Worm (Caenorhabditis elegans) whole organism, L1 larva: Measurements from ENCODE around the gene B0393.9.
A peak's percentile ranks its signal among the peaks of the same experiment; 100 is the strongest.

Experiments used
- C04F5.9 ChIP-seq: sonication (generic microtip); optimal IDR thresholded peaks from 2 replicates; lab custom pipeline; 2016; ENCODE audit warnings: missing genetic modification characterization, missing compliant biosample characterization
- F16B12.6 ChIP-seq: fragments of 150-350 bp; optimal IDR thresholded peaks from 2 replicates; lab custom pipeline; 2014; ENCODE audit warnings: missing biosample characterization, missing genetic modification characterization
- aha-1 ChIP-seq: fragments of 150-350 bp; optimal IDR thresholded peaks from 2 replicates; lab custom pipeline; 2014; ENCODE audit warnings: missing biosample characterization, missing genetic modification characterization
- alr-1 ChIP-seq: fragments of 200-800 bp; sonication (Bioruptor generic); optimal IDR thresholded peaks from 2 replicates; lab custom pipeline; 2018; ENCODE audit warnings: borderline replicate concordance, mild to moderate bottlenecking, missing genetic modification characterization, missing compliant biosample characterization
- blmp-1 ChIP-seq: fragments of 150-350 bp; optimal IDR thresholded peaks from 2 replicates; lab custom pipeline; 2014; ENCODE audit warnings: missing biosample characterization, missing genetic modification characterization
- ceh-63 ChIP-seq: fragments of 200-800 bp; sonication (Bioruptor generic); optimal IDR thresholded peaks from 2 replicates; lab custom pipeline; 2018; ENCODE audit warnings: mild to moderate bottlenecking, missing genetic modification characterization, missing compliant biosample characterization
- ceh-82 ChIP-seq, 3 experiments: fragments of 150-350 bp in 1 of 3; sonication (generic microtip) in 2 of 3; optimal IDR thresholded peaks; 2 replicates each; lab custom pipeline; 2014 to 2017; ENCODE audit warnings: missing biosample characterization in 3 of 3, missing genetic modification characterization in 3 of 3
- ceh-90 ChIP-seq: sonication (generic microtip); optimal IDR thresholded peaks from 2 replicates; lab custom pipeline; 2016; ENCODE audit warnings: missing genetic modification characterization, missing compliant biosample characterization
- ces-1 ChIP-seq: fragments of 150-350 bp; optimal IDR thresholded peaks from 2 replicates; lab custom pipeline; 2014; ENCODE audit warnings: missing biosample characterization, missing genetic modification reagents, missing genetic modification characterization
- dpl-1 ChIP-seq, 3 experiments: fragments of 150-350 bp in 2 of 3; sonication (generic microtip) in 1 of 3; optimal IDR thresholded peaks; 2 replicates each; lab custom pipeline; 2014 to 2017; ENCODE audit warnings: missing biosample characterization in 3 of 3, missing genetic modification characterization in 3 of 3, missing genetic modification reagents in 3 of 3
- dsc-1 ChIP-seq: sonication (generic microtip); optimal IDR thresholded peaks from 2 replicates; lab custom pipeline; 2016; ENCODE audit warnings: mild to moderate bottlenecking, missing genetic modification characterization, missing compliant biosample characterization
- efl-3 ChIP-seq: fragments of 200-800 bp; sonication (Bioruptor generic); optimal IDR thresholded peaks from 2 replicates; lab custom pipeline; 2018; ENCODE audit warnings: mild to moderate bottlenecking, missing genetic modification characterization, missing compliant biosample characterization
- elt-2 ChIP-seq: sonication (generic microtip); optimal IDR thresholded peaks from 2 replicates; lab custom pipeline; 2016; ENCODE audit warnings: missing genetic modification characterization, mild to moderate bottlenecking, inconsistent platforms, missing compliant biosample characterization, missing genetic modification reagents
- fkh-10 ChIP-seq: sonication (generic microtip); optimal IDR thresholded peaks from 2 replicates; lab custom pipeline; 2017; ENCODE audit warnings: missing biosample characterization, missing genetic modification reagents, missing genetic modification characterization
- hlh-17 ChIP-seq: fragments of 200-800 bp; sonication (Bioruptor generic); optimal IDR thresholded peaks from 2 replicates; lab custom pipeline; 2018; ENCODE audit warnings: missing genetic modification characterization, mild to moderate bottlenecking, missing compliant biosample characterization, moderate library complexity, borderline replicate concordance
- hlh-4 ChIP-seq: sonication (generic microtip); optimal IDR thresholded peaks from 2 replicates; lab custom pipeline; 2016; ENCODE audit warnings: mild to moderate bottlenecking, missing genetic modification characterization, missing compliant biosample characterization
- hpl-2 ChIP-seq: fragments of 150-350 bp; optimal IDR thresholded peaks from 2 replicates; lab custom pipeline; 2014; ENCODE audit warnings: missing biosample characterization, missing genetic modification reagents, missing genetic modification characterization
- irx-1 ChIP-seq: sonication (generic microtip); optimal IDR thresholded peaks from 2 replicates; lab custom pipeline; 2016; ENCODE audit warnings: missing genetic modification characterization, missing compliant biosample characterization
- isw-1 ChIP-seq: fragments of 200-800 bp; sonication (Bioruptor generic); IDR thresholded peaks from 2 replicates; pipeline ENCODE4 v1.3.6; 2022; ENCODE audit warnings: missing genetic modification characterization, missing compliant biosample characterization
- lin-13 ChIP-seq: fragments of 150-350 bp; optimal IDR thresholded peaks from 2 replicates; lab custom pipeline; 2014; ENCODE audit warnings: missing biosample characterization, missing genetic modification reagents, missing genetic modification characterization
- lin-14 ChIP-seq: fragments of 200-800 bp; sonication (Bioruptor generic); optimal IDR thresholded peaks from 2 replicates; lab custom pipeline; 2018; ENCODE audit warnings: mild to moderate bottlenecking, missing genetic modification characterization, moderate library complexity, missing compliant biosample characterization
- lin-15B ChIP-seq: fragments of 150-350 bp; sonication (generic microtip); optimal IDR thresholded peaks from 3 replicates; lab custom pipeline; 2014; ENCODE audit warnings: missing biosample characterization, missing genetic modification characterization
- lin-35 ChIP-seq, 2 experiments: fragments of 150-350 bp; optimal IDR thresholded peaks; 2 replicates each; lab custom pipeline; 2014; ENCODE audit warnings: missing biosample characterization in 2 of 2, missing genetic modification characterization in 2 of 2, missing genetic modification reagents in 2 of 2
- lsy-2 ChIP-seq, 2 experiments: fragments of 150-350 bp; optimal IDR thresholded peaks; 2 replicates each; lab custom pipeline; 2014; ENCODE audit warnings: missing biosample characterization in 2 of 2, missing genetic modification characterization in 2 of 2
- mab-9 ChIP-seq: fragments of 200-800 bp; sonication (Bioruptor generic); IDR thresholded peaks from 2 replicates; pipeline ENCODE4 v1.3.6; 2022; ENCODE audit warnings: missing genetic modification reagents, missing genetic modification characterization, missing compliant biosample characterization
- nhr-12 ChIP-seq: sonication (generic microtip); optimal IDR thresholded peaks from 2 replicates; lab custom pipeline; 2017; ENCODE audit warnings: missing biosample characterization, missing genetic modification characterization
- nhr-19 ChIP-seq: fragments of 200-800 bp; sonication (Bioruptor generic); conservative IDR thresholded peaks from 2 replicates; pipeline ENCODE4 v1.3.6; 2022; ENCODE audit warnings: missing genetic modification characterization, missing compliant biosample characterization
- nhr-76 ChIP-seq: sonication (generic microtip); optimal IDR thresholded peaks from 2 replicates; lab custom pipeline; 2017; ENCODE audit warnings: missing biosample characterization, missing genetic modification characterization
- nhr-77 ChIP-seq: fragments of 150-350 bp; optimal IDR thresholded peaks from 2 replicates; lab custom pipeline; 2014; ENCODE audit warnings: missing biosample characterization, missing genetic modification characterization
- nhr-84 ChIP-seq: sonication (generic microtip); optimal IDR thresholded peaks from 2 replicates; lab custom pipeline; 2017; ENCODE audit warnings: missing biosample characterization, missing genetic modification characterization
- pag-3 ChIP-seq: sonication (generic microtip); optimal IDR thresholded peaks from 2 replicates; lab custom pipeline; 2017; ENCODE audit warnings: missing genetic modification characterization, mild to moderate bottlenecking, missing compliant biosample characterization, antibody characterized with exemption, borderline replicate concordance; ENCODE audit not compliant: insufficient read depth
- pax-3 ChIP-seq: fragments of 200-800 bp; sonication (Bioruptor generic); optimal IDR thresholded peaks from 2 replicates; lab custom pipeline; 2018; ENCODE audit warnings: mild to moderate bottlenecking, missing genetic modification characterization, moderate library complexity, missing compliant biosample characterization
- rnt-1 ChIP-seq: sonication (generic microtip); optimal IDR thresholded peaks from 2 replicates; lab custom pipeline; 2016; ENCODE audit warnings: mild to moderate bottlenecking, missing genetic modification characterization, moderate library complexity, missing compliant biosample characterization
- skn-1 ChIP-seq: fragments of 150-350 bp; optimal IDR thresholded peaks from 2 replicates; lab custom pipeline; 2014; ENCODE audit warnings: missing biosample characterization, missing genetic modification characterization
- snu-23 ChIP-seq: sonication (generic microtip); optimal IDR thresholded peaks from 2 replicates; lab custom pipeline; 2016; ENCODE audit warnings: missing genetic modification characterization, missing compliant biosample characterization
- sup-37 ChIP-seq: fragments of 200-800 bp; sonication (Bioruptor generic); optimal IDR thresholded peaks from 2 replicates; lab custom pipeline; 2018; ENCODE audit warnings: mild to moderate bottlenecking, missing genetic modification characterization, missing compliant biosample characterization
- tlp-1 ChIP-seq: fragments of 150-350 bp; optimal IDR thresholded peaks from 2 replicates; lab custom pipeline; 2014; ENCODE audit warnings: missing biosample characterization, missing genetic modification characterization
- unc-30 ChIP-seq: sonication (generic microtip); optimal IDR thresholded peaks from 2 replicates; lab custom pipeline; 2017; ENCODE audit warnings: missing biosample characterization, missing genetic modification characterization
- unc-86 ChIP-seq: sonication (generic microtip); optimal IDR thresholded peaks from 2 replicates; lab custom pipeline; 2016; ENCODE audit warnings: missing genetic modification characterization, missing compliant biosample characterization
- unc-98 ChIP-seq: fragments of 200-800 bp; sonication (Bioruptor generic); IDR thresholded peaks from 2 replicates; pipeline ENCODE4 v1.3.6; 2022; ENCODE audit warnings: missing genetic modification characterization, missing compliant biosample characterization
- ztf-4 ChIP-seq: fragments of 150-350 bp; optimal IDR thresholded peaks from 2 replicates; lab custom pipeline; 2014; ENCODE audit warnings: missing biosample characterization, missing genetic modification characterization

The B0393.9 gene

ce11 chrIII:4779855-4780254 is at the start of gene B0393.9:
Gene B0393.9, minus strand, starts transcription at chrIII:4780157.
- TF ChIP-seq lin-14 (no peak), aha-1 (tag; lab: Kevin White, UChicago) (no peak), efl-3 (GFP tag; lab: Kevin White, UChicago) (no peak), blmp-1 (tag; lab: Kevin White, UChicago) (peak; percentile 53), skn-1 (tag; lab: Kevin White, UChicago) (no peak), C04F5.9 (tag; lab: Kevin White, UChicago) (no peak), ztf-4 (tag; lab: Kevin White, UChicago) (no peak), unc-98 (no peak), unc-30 (tag; lab: Kevin White, UChicago) (no peak), elt-2 (tag; lab: Kevin White, UChicago) (peak; percentile 25), lin-35 (GFP tag; optimal IDR thresholded peaks at IDR 0.05; lab: Kevin White, UChicago) (no peak), fkh-10 (GFP tag; lab: Kevin White, UChicago) (no peak), nhr-76 (tag; lab: Kevin White, UChicago) (no peak)

ce11 chrIII:4829440-4829839 is 49.5 kb upstream of the B0393.9 start, which contains the start of gene F26A1.9:
Gene F26A1.9, minus strand, starts transcription at chrIII:4829540.
- TF ChIP-seq lsy-2 (tag; optimal IDR thresholded peaks at IDR 0.05; lab: Kevin White, UChicago) (no peak), mab-9 (no peak), snu-23 (no peak), nhr-12 (tag; lab: Kevin White, UChicago) (no peak), ceh-90 (tag; lab: Kevin White, UChicago) (no peak), lin-14 (no peak), sup-37 (GFP tag; lab: Kevin White, UChicago) (no peak), nhr-84 (tag; lab: Kevin White, UChicago) (no peak), isw-1 (GFP tag; lab: Robert Waterston, UW) (no peak), nhr-19 (GFP tag; lab: Robert Waterston, UW) (no peak), blmp-1 (tag; lab: Kevin White, UChicago) (no peak), tlp-1 (tag; lab: Kevin White, UChicago) (no peak), pax-3 (no peak)

- TF ChIP-seq hlh-4 (tag; lab: Kevin White, UChicago) (no peak), irx-1 (tag; lab: Kevin White, UChicago) (no peak), snu-23 (no peak), ces-1 (no peak), dpl-1 (GFP tag; optimal IDR thresholded peaks at IDR 0.05; lab: Kevin White, UChicago) (no peak), unc-30 (tag; lab: Kevin White, UChicago) (no peak), lin-15B (tag; lab: Kevin White, UChicago) (no peak), alr-1 (tag; lab: Kevin White, UChicago) (no peak), ceh-63 (GFP tag; lab: Kevin White, UChicago) (no peak), dsc-1 (tag; lab: Kevin White, UChicago) (no peak), hpl-2 (GFP tag; lab: Kevin White, UChicago) (no peak), lin-13 (no peak), F16B12.6 (tag; lab: Kevin White, UChicago) (no peak), unc-86 (no peak), ceh-82 (tag; optimal IDR thresholded peaks at IDR 0.05; lab: Kevin White, UChicago) (no peak), aha-1 (tag; lab: Kevin White, UChicago) (no peak), ceh-90 (tag; lab: Kevin White, UChicago) (no peak), nhr-19 (GFP tag; lab: Robert Waterston, UW) (no peak)
These were observed 46.6 kb upstream of the B0393.9 start, which contains the start of gene F26A1.3 for ce11 chrIII:4826606-4827005. Gene F26A1.3, plus strand, starts transcription at chrIII:4826906.

ce11 chrIII:4822140-4822539 is 42.2 kb upstream of the B0393.9 start, which contains the start of gene F26A1.8:
Gene F26A1.8, minus strand, starts transcription at chrIII:4822240.
- TF ChIP-seq rnt-1 (tag; lab: Kevin White, UChicago) (no peak), pag-3 (tag; lab: Kevin White, UChicago) (no peak), unc-86 (no peak), nhr-76 (tag; lab: Kevin White, UChicago) (no peak), dpl-1 (GFP tag; optimal IDR thresholded peaks at IDR 0.05; lab: Kevin White, UChicago) (no peak), hlh-17 (no peak), skn-1 (tag; lab: Kevin White, UChicago) (no peak), nhr-77 (tag; lab: Kevin White, UChicago) (no peak)
- TF ChIP-seq, all 84 proteins: peak for 0
